Worm (Caenorhabditis elegans) whole organism, midembryonic: ENCODE data around the gene rpl-16.

Source experiments
- T22C8.4 ChIP-seq: fragments of 200-800 bp; sonication (Bioruptor generic); IDR thresholded peaks from 2 replicates; pipeline ENCODE4 v1.3.6; 2022; ENCODE audit warnings: missing genetic modification characterization, missing compliant biosample characterization
- cog-1 ChIP-seq: sonication (generic microtip); optimal IDR thresholded peaks from 2 replicates; lab custom pipeline; 2016; ENCODE audit warnings: missing genetic modification characterization, missing compliant biosample characterization
- flt-1 ChIP-seq: fragments of 200-800 bp; sonication (Bioruptor generic); IDR thresholded peaks from 2 replicates; pipeline ENCODE4 v1.3.6; 2022; ENCODE audit warnings: missing genetic modification characterization, missing compliant biosample characterization
- klf-2 ChIP-seq: fragments of 200-800 bp; sonication (Bioruptor generic); conservative IDR thresholded peaks from 2 replicates; pipeline ENCODE4 v1.3.6; 2022; ENCODE audit warnings: missing genetic modification reagents, missing genetic modification characterization, missing compliant biosample characterization
- med-1 ChIP-seq: sonication (generic microtip); optimal IDR thresholded peaks from 2 replicates; lab custom pipeline; 2017; ENCODE audit warnings: missing genetic modification characterization, mild to moderate bottlenecking, missing compliant biosample characterization, antibody characterized with exemption, missing genetic modification reagents; ENCODE audit not compliant: insufficient read depth
- ref-1 ChIP-seq: fragments of 200-800 bp; sonication (Bioruptor generic); conservative IDR thresholded peaks from 2 replicates; pipeline ENCODE4 v1.3.6; 2022; ENCODE audit warnings: missing genetic modification reagents, missing genetic modification characterization, missing compliant biosample characterization
- tab-1 ChIP-seq: fragments of 200-800 bp; sonication (Bioruptor generic); IDR thresholded peaks from 2 replicates; pipeline ENCODE4 v1.3.6; 2022; ENCODE audit warnings: missing genetic modification characterization, missing compliant biosample characterization
- ztf-29 ChIP-seq: fragments of 200-800 bp; sonication (Bioruptor generic); IDR thresholded peaks from 2 replicates; pipeline ENCODE4 v1.3.6; 2022; ENCODE audit warnings: missing genetic modification reagents, missing genetic modification characterization, missing compliant biosample characterization

DNA sequence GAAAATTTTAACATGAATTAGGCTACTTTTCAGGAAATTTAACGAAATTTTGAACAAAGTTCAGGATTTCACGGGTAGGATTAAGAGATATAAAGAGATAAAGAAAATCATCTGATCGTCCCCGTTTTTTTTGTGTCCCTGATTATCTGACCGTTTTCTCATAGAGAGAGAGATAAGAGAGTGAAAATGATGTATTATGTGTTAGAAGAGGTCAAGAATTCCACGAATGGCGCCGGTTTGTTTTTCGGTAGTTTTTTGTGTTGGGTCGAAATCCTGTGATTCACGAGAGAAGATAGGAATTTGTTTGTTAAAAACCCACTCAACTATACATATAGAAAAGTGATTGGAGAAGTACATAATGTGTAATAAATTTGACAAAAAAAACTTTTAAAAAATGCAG is 16.3 kb downstream of the rpl-16 start:
- TF ChIP-seq flt-1 (GFP tag; lab: Robert Waterston, UW) (no peak), tab-1 (no peak), T22C8.4 (GFP tag; lab: Robert Waterston, UW) (no peak), ref-1 (GFP tag; lab: Robert Waterston, UW) (no peak), klf-2 (GFP tag; lab: Robert Waterston, UW) (no peak), ztf-29 (GFP tag; lab: Robert Waterston, UW) (no peak), cog-1 (tag; lab: Kevin White, UChicago) (no peak), med-1 (GFP tag; lab: Kevin White, UChicago) (no peak)
